Worm (Caenorhabditis elegans): ENCODE results near the gene pals-37.

Gene pals-37

ce11 chrV:12408996-12409395, 32.3 kb downstream of the pals-37 start (continued):
- TF ChIP-seq daf-16 (GFP tag; optimal IDR thresholded peaks at IDR 0.05) = peak in 1 of 2 experiments; percentile 21
- peak; percentile 11 for TF ChIP-seq daf-16 (tag; optimal IDR thresholded peaks at IDR 0.05)
- TF ChIP-seq hmg-1.1 (GFP tag; IDR thresholded peaks at IDR 0.05) = no peak

- TF ChIP-seq nhr-25 (tag; optimal IDR thresholded peaks at IDR 0.05; ENCODE audit: borderline replicate concordance, insufficient read depth) (no peak), ZK546.5 (tag; optimal IDR thresholded peaks at IDR 0.05) (no peak), pqm-1 (tag; optimal IDR thresholded peaks at IDR 0.05) (no peak)
Measured at ce11 chrV:12408525-12408924, 32.8 kb downstream of the pals-37 start, which contains the start of gene cdr-4. cdr-4 (minus strand) TSS chrV:12408625.

- TF ChIP-seq zfp-3 (GFP tag; conservative IDR thresholded peaks at IDR 0.05) = no peak
- TF ChIP-seq Y105C5A.15 (GFP tag; IDR thresholded peaks at IDR 0.05) = 0 out of 2 replicates have a peak, but pooled peaks have one; percentile 36
- peak; percentile 78; the same call in 1 of the 2 replicates for TF ChIP-seq set-16 (GFP tag; IDR thresholded peaks at IDR 0.05)
- TF ChIP-seq unc-62 (GFP tag; optimal IDR thresholded peaks at IDR 0.05 in 1 of 2) = peak in 1 of 2 experiments; percentile 82
- TF ChIP-seq unc-62 (tag; optimal IDR thresholded peaks at IDR 0.05) = no peak
Measured at ce11 chrV:12406514-12406913, 34.8 kb downstream of the pals-37 start.

- TF ChIP-seq ZK546.5 (tag; optimal IDR thresholded peaks at IDR 0.05) = no peak
- no peak for TF ChIP-seq snpc-1.2 (GFP tag; IDR thresholded peaks at IDR 0.05)
- TF ChIP-seq gei-8 (GFP tag; optimal IDR thresholded peaks at IDR 0.05) = no peak
- TF ChIP-seq lin-29 (GFP tag; IDR thresholded peaks at IDR 0.05) = no peak
- TF ChIP-seq zag-1 (tag; optimal IDR thresholded peaks at IDR 0.05) = no peak
- TF ChIP-seq madf-9 (GFP tag; conservative IDR thresholded peaks at IDR 0.05) = no peak
- no peak for TF ChIP-seq mdt-29 (GFP tag; IDR thresholded peaks at IDR 0.05)
Measured at ce11 chrV:12405929-12406328, 35.4 kb downstream of the pals-37 start, which contains the start of gene K01D12.10. K01D12.10 (plus strand) TSS chrV:12406229.

ce11 chrV:12404544-12404943, 36.8 kb downstream of the pals-37 start, which contains the start of gene K01D12.9:
K01D12.9 (minus strand) TSS chrV:12404644.
- no peak for TF ChIP-seq egl-43 (GFP tag; IDR thresholded peaks at IDR 0.05)
- peak; percentile 2 for TF ChIP-seq nhr-48 (tag; optimal IDR thresholded peaks at IDR 0.05)
- no peak for TF ChIP-seq nhr-25 (tag; optimal IDR thresholded peaks at IDR 0.05; ENCODE audit: borderline replicate concordance, insufficient read depth)

- TF ChIP-seq ceh-28 (tag; optimal IDR thresholded peaks at IDR 0.05) = no peak
- TF ChIP-seq F26F4.8 (GFP tag; conservative IDR thresholded peaks at IDR 0.05) = no peak
- TF ChIP-seq lir-3 (tag; optimal IDR thresholded peaks at IDR 0.05) = no peak
- TF ChIP-seq unc-62 (GFP tag; optimal IDR thresholded peaks at IDR 0.05 in 1 of 2) = peak in 1 of 2 experiments; percentile 32
- TF ChIP-seq unc-62 (tag; optimal IDR thresholded peaks at IDR 0.05) = no peak
- TF ChIP-seq mdl-1 (tag; optimal IDR thresholded peaks at IDR 0.05) = no peak
- TF ChIP-seq R02D3.7 (tag; optimal IDR thresholded peaks at IDR 0.05) = no peak
- TF ChIP-seq vab-7 (GFP tag; IDR thresholded peaks at IDR 0.05) = no peak
Measured at ce11 chrV:12402355-12402754, 39.0 kb downstream of the pals-37 start, which contains the start of gene K01D12.8. K01D12.8 (plus strand) TSS chrV:12402655.

- TF ChIP-seq sdz-12 (GFP tag; optimal IDR thresholded peaks at IDR 0.05) = no peak
- TF ChIP-seq T26A8.4 (GFP tag; IDR thresholded peaks at IDR 0.05) = no peak
Measured at ce11 chrV:12401383-12401782, 39.9 kb downstream of the pals-37 start, which contains the start of gene K01D12.7. K01D12.7 (minus strand) TSS chrV:12401483.
